Worm (Caenorhabditis elegans) whole organism, L4 larva: ENCODE results near the gene mip-2.

Experiments
- D1046.2 ChIP-seq: fragments of 200-800 bp; sonication (Bioruptor generic); IDR thresholded peaks from 2 replicates; pipeline ENCODE4 v1.3.6; 2022; ENCODE audit warnings: missing genetic modification characterization, missing compliant biosample characterization
- F37D6.2 ChIP-seq: sonication (generic microtip); optimal IDR thresholded peaks from 2 replicates; lab custom pipeline; 2016; ENCODE audit warnings: mild to moderate bottlenecking, missing genetic modification characterization, missing compliant biosample characterization
- F49E8.2 ChIP-seq: sonication (generic microtip); optimal IDR thresholded peaks from 2 replicates; lab custom pipeline; 2016; ENCODE audit warnings: missing compliant biosample characterization, mild to moderate bottlenecking, missing genetic modification characterization, borderline replicate concordance
- T20F7.1 ChIP-seq: fragments of 200-800 bp; sonication (Bioruptor generic); optimal IDR thresholded peaks from 2 replicates; lab custom pipeline; 2018; ENCODE audit warnings: mild to moderate bottlenecking, missing genetic modification characterization, missing compliant biosample characterization
- T26A8.4 ChIP-seq: fragments of 200-800 bp; sonication (Bioruptor generic); IDR thresholded peaks from 2 replicates; pipeline ENCODE4 v1.3.6; 2022; ENCODE audit warnings: missing genetic modification characterization, missing compliant biosample characterization
- Y48G9A.11 ChIP-seq: fragments of 200-800 bp; sonication (Bioruptor generic); IDR thresholded peaks from 2 replicates; pipeline ENCODE4 v1.3.6; 2022; ENCODE audit warnings: missing genetic modification reagents, missing genetic modification characterization, missing compliant biosample characterization
- ZK546.5 ChIP-seq, 2 experiments: sonication (generic microtip); optimal IDR thresholded peaks; 2 replicates each; lab custom pipeline; 2017; ENCODE audit warnings: missing biosample characterization in 2 of 2, missing genetic modification characterization in 2 of 2
- aha-1 ChIP-seq: fragments of 150-350 bp; peaks from one replicate; lab custom pipeline; 2014; ENCODE audit warnings: missing biosample characterization, missing genetic modification characterization
- aly-2 ChIP-seq: sonication (generic microtip); optimal IDR thresholded peaks from 2 replicates; lab custom pipeline; 2018; ENCODE audit warnings: missing biosample characterization, missing genetic modification characterization
- arid-1 ChIP-seq: fragments of 200-800 bp; sonication (Bioruptor generic); conservative IDR thresholded peaks from 2 replicates; pipeline ENCODE4 v1.3.6; 2022; ENCODE audit warnings: missing genetic modification reagents, missing genetic modification characterization, missing compliant biosample characterization
- ceh-82 ChIP-seq: sonication (generic microtip); optimal IDR thresholded peaks from 2 replicates; lab custom pipeline; 2017; ENCODE audit warnings: missing biosample characterization, missing genetic modification characterization
- daf-12 ChIP-seq: fragments of 150-350 bp; optimal IDR thresholded peaks from 2 replicates; lab custom pipeline; 2014; ENCODE audit warnings: missing biosample characterization, missing genetic modification reagents, missing genetic modification characterization
- daf-19 ChIP-seq: fragments of 200-800 bp; sonication (Bioruptor generic); conservative IDR thresholded peaks from 2 replicates; pipeline ENCODE4 v1.3.6; 2022; ENCODE audit warnings: missing genetic modification characterization, missing compliant biosample characterization
- daf-8 ChIP-seq: fragments of 200-800 bp; sonication (Bioruptor generic); IDR thresholded peaks from 2 replicates; pipeline ENCODE4 v1.3.6; 2022; ENCODE audit warnings: missing genetic modification characterization, missing compliant biosample characterization
- dmd-9 ChIP-seq: fragments of 200-800 bp; sonication (Bioruptor generic); IDR thresholded peaks from 2 replicates; pipeline ENCODE4 v1.3.6; 2022; ENCODE audit warnings: missing genetic modification reagents, missing genetic modification characterization, missing compliant biosample characterization
- egl-43 ChIP-seq: fragments of 200-800 bp; sonication (Bioruptor generic); IDR thresholded peaks from 2 replicates; pipeline ENCODE4 v1.3.6; 2022; ENCODE audit warnings: missing genetic modification reagents, missing genetic modification characterization, missing compliant biosample characterization
- fos-1 ChIP-seq: fragments of 150-350 bp; optimal IDR thresholded peaks from 2 replicates; lab custom pipeline; 2014; ENCODE audit warnings: missing biosample characterization, missing genetic modification characterization
- hif-1 ChIP-seq, 2 experiments: sonication (generic microtip); optimal IDR thresholded peaks; 2 replicates each; lab custom pipeline; 2016 to 2017; ENCODE audit warnings: missing compliant biosample characterization in 2 of 2, missing genetic modification characterization in 2 of 2, missing genetic modification reagents in 2 of 2, missing genotype in 2 of 2, mild to moderate bottlenecking in 1 of 2
- hlh-30 ChIP-seq: sonication (generic microtip); optimal IDR thresholded peaks from 2 replicates; lab custom pipeline; 2017; ENCODE audit warnings: antibody characterized with exemption, mild to moderate bottlenecking, missing genetic modification characterization, missing compliant biosample characterization; ENCODE audit not compliant: insufficient read depth
- hmg-1.1 ChIP-seq: fragments of 200-800 bp; sonication (Bioruptor generic); IDR thresholded peaks from 2 replicates; pipeline ENCODE4 v1.3.6; 2022; ENCODE audit warnings: missing genetic modification reagents, missing genetic modification characterization, missing compliant biosample characterization
- lin-1 ChIP-seq: fragments of 200-800 bp; sonication (Bioruptor generic); IDR thresholded peaks from 2 replicates; pipeline ENCODE4 v1.3.6; 2022; ENCODE audit warnings: missing genetic modification reagents, missing genetic modification characterization, missing compliant biosample characterization
- lin-13 ChIP-seq: fragments of 150-350 bp; optimal IDR thresholded peaks from 2 replicates; lab custom pipeline; 2014; ENCODE audit warnings: missing biosample characterization, missing genetic modification reagents, missing genetic modification characterization
- lin-15B ChIP-seq: fragments of 150-350 bp; sonication (generic microtip); optimal IDR thresholded peaks from 3 replicates; lab custom pipeline; 2014; ENCODE audit warnings: missing biosample characterization, missing genetic modification characterization
- lin-38 ChIP-seq: fragments of 200-800 bp; sonication (Bioruptor generic); IDR thresholded peaks from 2 replicates; pipeline ENCODE4 v1.3.6; 2022; ENCODE audit warnings: missing genetic modification reagents, missing genetic modification characterization, missing compliant biosample characterization
- lir-3 ChIP-seq: sonication (generic microtip); optimal IDR thresholded peaks from 2 replicates; lab custom pipeline; 2016; ENCODE audit warnings: mild to moderate bottlenecking, missing genetic modification characterization, missing compliant biosample characterization
- lsy-2 ChIP-seq, 2 experiments: fragments of 150-350 bp in 1 of 2; sonication (generic microtip) in 1 of 2; optimal IDR thresholded peaks; 2 replicates each; lab custom pipeline; 2014 to 2017; ENCODE audit warnings: missing biosample characterization in 2 of 2, missing genetic modification characterization in 2 of 2
- mdt-29 ChIP-seq: fragments of 200-800 bp; sonication (Bioruptor generic); IDR thresholded peaks from 2 replicates; pipeline ENCODE4 v1.3.6; 2022; ENCODE audit warnings: missing genetic modification reagents, missing genetic modification characterization, missing compliant biosample characterization
- mes-2 ChIP-seq: sonication (generic microtip); optimal IDR thresholded peaks from 2 replicates; lab custom pipeline; 2016; ENCODE audit warnings: missing genotype, mild to moderate bottlenecking, missing genetic modification characterization, missing compliant biosample characterization; ENCODE audit not compliant: poor library complexity, severe bottlenecking
- mxl-2 ChIP-seq: fragments of 200-800 bp; sonication (Bioruptor generic); conservative IDR thresholded peaks from 2 replicates; pipeline ENCODE4 v1.3.6; 2022; ENCODE audit warnings: missing genetic modification reagents, missing genetic modification characterization, missing compliant biosample characterization
- mxl-3 ChIP-seq: fragments of 200-800 bp; sonication (Bioruptor generic); optimal IDR thresholded peaks from 2 replicates; lab custom pipeline; 2018; ENCODE audit warnings: mild to moderate bottlenecking, missing genetic modification characterization, missing compliant biosample characterization
- nhr-11 ChIP-seq: fragments of 150-350 bp; optimal IDR thresholded peaks from 2 replicates; lab custom pipeline; 2014; ENCODE audit warnings: missing biosample characterization, missing genetic modification characterization
- nhr-28 ChIP-seq: fragments of 150-350 bp; optimal IDR thresholded peaks from 2 replicates; lab custom pipeline; 2014; ENCODE audit warnings: missing biosample characterization, missing genetic modification characterization
- nhr-48 ChIP-seq: sonication (generic microtip); optimal IDR thresholded peaks from 2 replicates; lab custom pipeline; 2016; ENCODE audit warnings: mild to moderate bottlenecking, missing genetic modification characterization, missing compliant biosample characterization
- nhr-6 ChIP-seq: fragments of 150-350 bp; optimal IDR thresholded peaks from 2 replicates; lab custom pipeline; 2014; ENCODE audit warnings: missing biosample characterization, missing genetic modification characterization
- nhr-76 ChIP-seq: fragments of 150-350 bp; optimal IDR thresholded peaks from 2 replicates; lab custom pipeline; 2014; ENCODE audit warnings: missing biosample characterization, missing genetic modification characterization
- nhr-77 ChIP-seq: fragments of 150-350 bp; optimal IDR thresholded peaks from 2 replicates; lab custom pipeline; 2014; ENCODE audit warnings: missing biosample characterization, missing genetic modification characterization
- php-3 ChIP-seq: fragments of 200-800 bp; sonication (Bioruptor generic); IDR thresholded peaks from 2 replicates; pipeline ENCODE4 v1.3.6; 2022; ENCODE audit warnings: missing genetic modification reagents, missing genetic modification characterization, missing compliant biosample characterization
- pqm-1 ChIP-seq: sonication (generic microtip); optimal IDR thresholded peaks from 2 replicates; lab custom pipeline; 2017; ENCODE audit warnings: missing biosample characterization, missing genetic modification characterization
- rbr-2 ChIP-seq: sonication (generic microtip); optimal IDR thresholded peaks from 2 replicates; lab custom pipeline; 2016; ENCODE audit warnings: missing genotype, missing genetic modification characterization, missing compliant biosample characterization
- sdz-12 ChIP-seq: fragments of 200-800 bp; sonication (Bioruptor generic); optimal IDR thresholded peaks from 2 replicates; lab custom pipeline; 2018; ENCODE audit warnings: mild to moderate bottlenecking, missing genetic modification characterization, missing compliant biosample characterization
- skn-1 ChIP-seq: fragments of 150-350 bp; optimal IDR thresholded peaks from 2 replicates; lab custom pipeline; 2014; ENCODE audit warnings: missing biosample characterization, missing genetic modification characterization
- spr-1 ChIP-seq: sonication (generic microtip); optimal IDR thresholded peaks from 2 replicates; lab custom pipeline; 2016; ENCODE audit warnings: mild to moderate bottlenecking, missing genetic modification characterization, missing compliant biosample characterization
- spr-3 ChIP-seq: fragments of 200-800 bp; sonication (Bioruptor generic); optimal IDR thresholded peaks from 2 replicates; lab custom pipeline; 2018; ENCODE audit warnings: mild to moderate bottlenecking, missing genetic modification characterization, missing compliant biosample characterization
- tag-97 ChIP-seq: fragments of 200-800 bp; sonication (Bioruptor generic); IDR thresholded peaks from 2 replicates; pipeline ENCODE4 v1.3.6; 2022; ENCODE audit warnings: missing genetic modification characterization, missing compliant biosample characterization
- unc-62 ChIP-seq, 3 experiments: fragments of 150-350 bp in 1 of 3; sonication (generic microtip); optimal IDR thresholded peaks in 2 of 3; peaks in 1 of 3; 1 replicate in 1 of 3; 2 replicates in 2 of 3; lab custom pipeline; 2014 to 2017; ENCODE audit warnings: missing biosample characterization in 3 of 3, missing genetic modification characterization in 3 of 3, missing genetic modification reagents in 3 of 3, missing genotype in 1 of 3
- zag-1 ChIP-seq: fragments of 150-350 bp; optimal IDR thresholded peaks from 2 replicates; lab custom pipeline; 2014; ENCODE audit warnings: missing biosample characterization, missing genetic modification characterization
- zfp-2 ChIP-seq: sonication (generic microtip); optimal IDR thresholded peaks from 2 replicates; lab custom pipeline; 2016; ENCODE audit warnings: mild to moderate bottlenecking, missing genetic modification characterization, missing compliant biosample characterization
- zfp-3 ChIP-seq: fragments of 200-800 bp; sonication (Bioruptor generic); conservative IDR thresholded peaks from 2 replicates; pipeline ENCODE4 v1.3.6; 2022; ENCODE audit warnings: missing genetic modification reagents, missing genetic modification characterization, missing compliant biosample characterization
- zip-11 ChIP-seq: fragments of 200-800 bp; sonication (Bioruptor generic); IDR thresholded peaks from 2 replicates; pipeline ENCODE4 v1.3.6; 2022; ENCODE audit warnings: missing genetic modification characterization, missing compliant biosample characterization
- zip-2 ChIP-seq: fragments of 150-350 bp; optimal IDR thresholded peaks from 2 replicates; lab custom pipeline; 2014; ENCODE audit warnings: missing biosample characterization, missing genetic modification characterization
- ztf-11 ChIP-seq: fragments of 150-350 bp; optimal IDR thresholded peaks from 2 replicates; lab custom pipeline; 2014; ENCODE audit warnings: missing biosample characterization, missing genetic modification characterization
- ztf-7 ChIP-seq: fragments of 150-350 bp; optimal IDR thresholded peaks from 2 replicates; lab custom pipeline; 2014; ENCODE audit warnings: missing biosample characterization, missing genetic modification characterization

mip-2 gene

ce11 chrV:13658577-13658976 lies 13.2 kb downstream of the mip-2 start:
- TF ChIP-seq zfp-2 (tag; lab: Kevin White, UChicago), result no peak
- TF ChIP-seq hif-1 (tag; optimal IDR thresholded peaks at IDR 0.05; lab: Kevin White, UChicago), result peak; percentile 67 to 82
- peak; percentile 32 for TF ChIP-seq F37D6.2 (tag; lab: Kevin White, UChicago)
- no peak for TF ChIP-seq zip-2 (tag; lab: Kevin White, UChicago)
- TF ChIP-seq php-3 (GFP tag; lab: Robert Waterston, UW), result peak; percentile 83
- TF ChIP-seq lin-1 (GFP tag; lab: Robert Waterston, UW), result peak; percentile 93
- TF ChIP-seq zfp-3 (GFP tag; lab: Robert Waterston, UW), result no peak; the same call in none of the 2 replicates
- peak; percentile 38 for TF ChIP-seq rbr-2 (tag; lab: Kevin White, UChicago)
- no peak for TF ChIP-seq daf-19
- peak; percentile 84 for TF ChIP-seq D1046.2 (GFP tag; lab: Robert Waterston, UW)
- no peak for TF ChIP-seq ZK546.5 (tag; optimal IDR thresholded peaks at IDR 0.05; lab: Kevin White, UChicago)
- peak; percentile 80 for TF ChIP-seq nhr-11
- peak; percentile 99 for TF ChIP-seq mxl-3 (GFP tag; lab: Kevin White, UChicago)
- peak; percentile 21 for TF ChIP-seq spr-3 (GFP tag; lab: Kevin White, UChicago)
- TF ChIP-seq pqm-1 (tag; lab: Kevin White, UChicago), result peak; percentile 9
- no peak for TF ChIP-seq tag-97
- peak; percentile 96 for TF ChIP-seq nhr-48 (tag; lab: Kevin White, UChicago)
- TF ChIP-seq T26A8.4, result peak; percentile 68
- TF ChIP-seq mes-2 (tag; lab: Kevin White, UChicago), result peak; percentile 62
- no peak; the same call in 1 of the 2 replicates for TF ChIP-seq mxl-2
- TF ChIP-seq F49E8.2 (tag; lab: Kevin White, UChicago), result no peak
- no peak for TF ChIP-seq zag-1
- peak; percentile 24 for TF ChIP-seq sdz-12 (GFP tag; lab: Kevin White, UChicago)
- peak; percentile 81 for TF ChIP-seq nhr-77 (tag; lab: Kevin White, UChicago)
- no peak for TF ChIP-seq lin-15B (tag; lab: Kevin White, UChicago)
- no peak for TF ChIP-seq daf-12
- TF ChIP-seq lin-13, result no peak
- peak; percentile 51 for TF ChIP-seq T20F7.1 (GFP tag; lab: Kevin White, UChicago)
- peak; percentile 99 for TF ChIP-seq hlh-30
- no peak for TF ChIP-seq daf-8
- TF ChIP-seq nhr-76 (tag; lab: Kevin White, UChicago), result peak; percentile 52
- peak; percentile 43 for TF ChIP-seq lin-38 (GFP tag; lab: Robert Waterston, UW)
- TF ChIP-seq ztf-7 (tag; lab: Kevin White, UChicago), result peak; percentile 59
- peak; percentile 96 for TF ChIP-seq mdt-29 (GFP tag; lab: Robert Waterston, UW)
- peak; percentile 75 for TF ChIP-seq nhr-6
- TF ChIP-seq unc-62 (GFP tag; optimal IDR thresholded peaks at IDR 0.05 in 1 of 2; lab: Kevin White, UChicago), result peak in 1 of 2 experiments; percentile 99
- no peak for TF ChIP-seq unc-62 (tag; optimal IDR thresholded peaks at IDR 0.05; lab: Kevin White, UChicago)
- no peak for TF ChIP-seq Y48G9A.11 (GFP tag; lab: Robert Waterston, UW)
- peak; percentile 76 for TF ChIP-seq hmg-1.1
- TF ChIP-seq aha-1 (tag; lab: Kevin White, UChicago), result peak; percentile 100
- no peak for TF ChIP-seq lir-3 (tag; lab: Kevin White, UChicago)
- no peak for TF ChIP-seq arid-1 (GFP tag; lab: Robert Waterston, UW)
- TF ChIP-seq zip-11 (GFP tag; lab: Robert Waterston, UW), result no peak
- no peak for TF ChIP-seq ceh-82
- TF ChIP-seq egl-43 (GFP tag; lab: Robert Waterston, UW), result no peak
- no peak for TF ChIP-seq aly-2
- TF ChIP-seq skn-1 (tag; lab: Kevin White, UChicago), result no peak
- peak; percentile 95 for TF ChIP-seq nhr-28
- peak; percentile 74 for TF ChIP-seq dmd-9 (GFP tag; lab: Robert Waterston, UW)
- TF ChIP-seq ztf-11 (tag; lab: Kevin White, UChicago), result no peak
- peak; percentile 30 for TF ChIP-seq spr-1 (tag; lab: Kevin White, UChicago)
- peak; percentile 69 for TF ChIP-seq fos-1 (tag; lab: Kevin White, UChicago)
- TF ChIP-seq lsy-2 (tag; optimal IDR thresholded peaks at IDR 0.05; lab: Kevin White, UChicago), result peak; percentile 64 to 84
